Worm (Caenorhabditis elegans) whole organism, L4/young adult: ENCODE results near the gene T26E4.2.
A peak's percentile ranks its signal among the peaks of the same experiment; 100 is the strongest.

ENCODE experiments used
- W03F9.2 ChIP-seq: fragments of 150-350 bp; optimal IDR thresholded peaks from 2 replicates; lab custom pipeline; 2014; ENCODE audit warnings: missing biosample characterization, missing genetic modification characterization
- dao-5 ChIP-seq: sonication (generic microtip); optimal IDR thresholded peaks from 2 replicates; lab custom pipeline; 2016; ENCODE audit warnings: missing genotype, missing genetic modification characterization, moderate library complexity, missing compliant biosample characterization
- him-1 ChIP-seq: sonication (generic microtip); optimal IDR thresholded peaks from 2 replicates; lab custom pipeline; 2016; ENCODE audit warnings: missing genotype, missing genetic modification reagents, missing genetic modification characterization, missing compliant biosample characterization

DNA sequence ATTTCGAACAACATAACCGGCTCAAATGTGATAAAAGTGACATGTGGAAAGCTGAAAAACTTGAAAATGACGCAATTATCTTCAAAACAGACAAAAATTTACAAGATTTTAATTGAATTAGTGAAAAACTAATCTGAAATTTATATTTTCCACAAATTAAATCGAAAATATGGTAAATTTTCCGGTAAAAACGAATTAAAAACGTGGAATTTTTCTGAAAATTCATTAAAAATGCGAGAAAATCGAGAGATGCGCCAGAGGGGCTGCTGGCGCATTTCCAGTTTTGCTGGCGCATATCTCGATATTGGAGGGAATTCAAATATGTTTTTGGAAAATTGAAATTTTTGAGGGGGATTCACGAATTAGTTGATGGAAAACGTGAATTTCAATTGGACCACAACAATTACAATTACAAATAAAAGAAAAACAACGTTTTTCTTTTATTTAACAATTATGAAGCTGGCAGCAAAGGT is 15.0 kb upstream of the T26E4.2 start, which contains the start of the genes haf-3 and F57A10.2:
- TF ChIP-seq him-1 (tag; lab: Kevin White, UChicago): peak; percentile 47
- TF ChIP-seq W03F9.2 (tag; lab: Kevin White, UChicago): peak; percentile 95
- no peak for TF ChIP-seq dao-5
